Fruit fly (Drosophila melanogaster) whole organism, prepupa: Measurements from ENCODE around the gene CG42264.

Experiments used
- Blimp-1 ChIP-seq: fragments of 200-800 bp; sonication (Bioruptor generic); optimal IDR thresholded peaks from 3 replicates; lab custom pipeline; 2017; ENCODE audit warnings: missing biosample characterization, missing genetic modification characterization, mild to moderate bottlenecking, moderate library complexity, missing genetic modification reagents
- CG10631 ChIP-seq: fragments of 200-800 bp; sonication (Bioruptor generic); optimal IDR thresholded peaks from 2 replicates; lab custom pipeline; 2016; ENCODE audit warnings: missing biosample characterization, missing genetic modification characterization
- CG11762 ChIP-seq: fragments of 200-800 bp; sonication (Bioruptor generic); optimal IDR thresholded peaks from 3 replicates; lab custom pipeline; 2016; ENCODE audit warnings: missing biosample characterization, missing genetic modification characterization; ENCODE audit not compliant: insufficient read depth
- CG16779 ChIP-seq: fragments of 200-800 bp; sonication (Bioruptor generic); optimal IDR thresholded peaks from 3 replicates; lab custom pipeline; 2017; ENCODE audit warnings: missing biosample characterization, mild to moderate bottlenecking, missing genetic modification characterization
- CG3032 ChIP-seq: fragments of 200-800 bp; optimal IDR thresholded peaks from 2 replicates; lab custom pipeline; 2019; ENCODE audit warnings: missing biosample characterization, mild to moderate bottlenecking, missing genetic modification characterization, moderate library complexity
- CG31627 ChIP-seq: fragments of 200-800 bp; sonication (Bioruptor generic); optimal IDR thresholded peaks from 3 replicates; lab custom pipeline; 2016; ENCODE audit warnings: missing biosample characterization, missing genetic modification characterization
- CG32006 ChIP-seq: fragments of 200-800 bp; sonication (Bioruptor generic); optimal IDR thresholded peaks from 3 replicates; lab custom pipeline; 2017; ENCODE audit warnings: missing biosample characterization, mild to moderate bottlenecking, missing genetic modification characterization
- CG34406 ChIP-seq: fragments of 200-800 bp; sonication (Bioruptor generic); optimal IDR thresholded peaks from 3 replicates; lab custom pipeline; 2016; ENCODE audit warnings: missing biosample characterization, missing genetic modification characterization
- CG3919 ChIP-seq: fragments of 200-800 bp; sonication (Bioruptor generic); optimal IDR thresholded peaks from 3 replicates; lab custom pipeline; 2016; ENCODE audit warnings: missing biosample characterization, missing genetic modification characterization
- CG4318 ChIP-seq: fragments of 200-800 bp; sonication (Bioruptor generic); optimal IDR thresholded peaks from 3 replicates; lab custom pipeline; 2017; ENCODE audit warnings: missing biosample characterization, mild to moderate bottlenecking, missing genetic modification characterization
- CG6276 ChIP-seq: fragments of 200-800 bp; sonication (Bioruptor generic); optimal IDR thresholded peaks from 2 replicates; lab custom pipeline; 2017; ENCODE audit warnings: missing biosample characterization, mild to moderate bottlenecking, missing genetic modification characterization
- CG6808 ChIP-seq: fragments of 200-800 bp; sonication (Bioruptor generic); optimal IDR thresholded peaks from 3 replicates; lab custom pipeline; 2017; ENCODE audit warnings: missing biosample characterization, missing genetic modification characterization, mild to moderate bottlenecking, moderate library complexity, missing genetic modification reagents
- CG6854 ChIP-seq: fragments of 200-800 bp; sonication (Bioruptor generic); optimal IDR thresholded peaks from 2 replicates; lab custom pipeline; 2017; ENCODE audit warnings: missing biosample characterization, mild to moderate bottlenecking, missing genetic modification characterization
- CG8119 ChIP-seq: fragments of 200-800 bp; sonication (Bioruptor generic); IDR thresholded peaks from 3 replicates; pipeline ENCODE4 v1.3.6; 2022; ENCODE audit warnings: missing biosample characterization, missing genetic modification characterization
- CG8319 ChIP-seq: fragments of 200-800 bp; sonication (Bioruptor generic); optimal IDR thresholded peaks from 3 replicates; lab custom pipeline; 2016; ENCODE audit warnings: missing biosample characterization, missing genetic modification characterization
- CG8632 ChIP-seq: fragments of 200-800 bp; sonication (Bioruptor generic); optimal IDR thresholded peaks from 3 replicates; lab custom pipeline; 2016; ENCODE audit warnings: missing biosample characterization, missing genetic modification characterization
- CG9139 ChIP-seq: fragments of 200-800 bp; sonication (Bioruptor generic); optimal IDR thresholded peaks from 3 replicates; lab custom pipeline; 2017; ENCODE audit warnings: missing biosample characterization, mild to moderate bottlenecking, missing genetic modification characterization
- Eip75B ChIP-seq: fragments of 200-800 bp; sonication (Bioruptor generic); optimal IDR thresholded peaks from 3 replicates; lab custom pipeline; 2016; ENCODE audit warnings: missing biosample characterization, missing genetic modification characterization
- Eip78C ChIP-seq: fragments of 200-800 bp; sonication (Bioruptor generic); peaks from one replicate; lab custom pipeline; 2016; ENCODE audit warnings: missing biosample characterization, missing genetic modification characterization
- Ets21C ChIP-seq: fragments of 200-800 bp; sonication (Bioruptor generic); optimal IDR thresholded peaks from 3 replicates; lab custom pipeline; 2016; ENCODE audit warnings: missing biosample characterization, missing genetic modification characterization
- Ets96B ChIP-seq: fragments of 200-800 bp; optimal IDR thresholded peaks from 2 replicates; lab custom pipeline; 2019; ENCODE audit warnings: missing biosample characterization, mild to moderate bottlenecking, missing genetic modification characterization, moderate library complexity
- Hr39 ChIP-seq: fragments of 200-800 bp; sonication (Bioruptor generic); optimal IDR thresholded peaks from 2 replicates; lab custom pipeline; 2016; ENCODE audit warnings: missing biosample characterization, missing genetic modification characterization
- Hr4 ChIP-seq: fragments of 200-800 bp; sonication (Bioruptor generic); optimal IDR thresholded peaks from 3 replicates; lab custom pipeline; 2016; ENCODE audit warnings: missing biosample characterization, missing genetic modification characterization
- Lpt ChIP-seq: fragments of 200-800 bp; sonication (Bioruptor generic); optimal IDR thresholded peaks from 3 replicates; lab custom pipeline; 2016; ENCODE audit warnings: missing biosample characterization, missing genetic modification characterization
- OdsH ChIP-seq: fragments of 200-800 bp; sonication (Bioruptor generic); optimal IDR thresholded peaks from 3 replicates; lab custom pipeline; 2016; ENCODE audit warnings: missing biosample characterization, missing genetic modification characterization
- Sox102F ChIP-seq: fragments of 200-800 bp; sonication (Bioruptor generic); optimal IDR thresholded peaks from 2 replicates; lab custom pipeline; 2016; ENCODE audit warnings: missing biosample characterization, mild to moderate bottlenecking, missing genetic modification characterization
- Sox14 ChIP-seq: fragments of 200-800 bp; sonication (Bioruptor generic); optimal IDR thresholded peaks from 3 replicates; lab custom pipeline; 2016; ENCODE audit warnings: missing biosample characterization, missing genetic modification characterization
- Sox15 ChIP-seq: fragments of 200-800 bp; sonication (Bioruptor generic); optimal IDR thresholded peaks from 3 replicates; lab custom pipeline; 2016; ENCODE audit warnings: missing biosample characterization, missing genetic modification characterization
- achi ChIP-seq: fragments of 200-800 bp; sonication (Bioruptor generic); optimal IDR thresholded peaks from 3 replicates; lab custom pipeline; 2016; ENCODE audit warnings: missing biosample characterization, missing genetic modification characterization
- acj6 ChIP-seq: fragments of 200-800 bp; sonication (Bioruptor generic); optimal IDR thresholded peaks from 3 replicates; lab custom pipeline; 2016; ENCODE audit warnings: missing biosample characterization, missing genetic modification characterization
- cyc ChIP-seq: fragments of 200-800 bp; sonication (Bioruptor generic); optimal IDR thresholded peaks from 3 replicates; lab custom pipeline; 2016; ENCODE audit warnings: missing biosample characterization, missing genetic modification characterization
- dsx ChIP-seq: fragments of 200-800 bp; optimal IDR thresholded peaks from 3 replicates; lab custom pipeline; 2019; ENCODE audit warnings: missing biosample characterization, mild to moderate bottlenecking, missing genetic modification characterization, moderate library complexity; ENCODE audit not compliant: poor library complexity, severe bottlenecking
- eg ChIP-seq: fragments of 200-800 bp; sonication (Bioruptor generic); IDR thresholded peaks from 3 replicates; pipeline ENCODE4 v1.3.6; 2022; ENCODE audit warnings: missing biosample characterization, missing genetic modification characterization
- esn ChIP-seq: fragments of 200-800 bp; sonication (Bioruptor generic); optimal IDR thresholded peaks from 2 replicates; lab custom pipeline; 2016; ENCODE audit warnings: missing biosample characterization, mild to moderate bottlenecking, missing genetic modification characterization, moderate library complexity
- fd59A ChIP-seq: fragments of 200-800 bp; sonication (Bioruptor generic); optimal IDR thresholded peaks from 2 replicates; lab custom pipeline; 2017; ENCODE audit warnings: missing biosample characterization, mild to moderate bottlenecking, missing genetic modification characterization, missing genetic modification reagents
- fd85E ChIP-seq: fragments of 200-800 bp; sonication (Bioruptor generic); optimal IDR thresholded peaks from 3 replicates; lab custom pipeline; 2016; ENCODE audit warnings: missing biosample characterization, missing genetic modification characterization
- lz ChIP-seq: fragments of 200-800 bp; sonication (Bioruptor generic); optimal IDR thresholded peaks from 3 replicates; lab custom pipeline; 2016; ENCODE audit warnings: missing biosample characterization, missing genetic modification characterization
- pdm3 ChIP-seq: fragments of 200-800 bp; sonication (Bioruptor generic); optimal IDR thresholded peaks from 3 replicates; lab custom pipeline; 2016; ENCODE audit warnings: missing biosample characterization, missing genetic modification characterization
- salr ChIP-seq, 2 experiments: fragments of 200-800 bp; sonication (Bioruptor generic); optimal IDR thresholded peaks; 3 replicates each; lab custom pipeline; 2016 to 2018; ENCODE audit warnings: missing biosample characterization in 2 of 2, missing genetic modification characterization in 2 of 2, mild to moderate bottlenecking in 1 of 2
- ss ChIP-seq, 2 experiments: fragments of 200-800 bp; sonication (Bioruptor generic); optimal IDR thresholded peaks; 2 replicates in 1 of 2; 3 replicates in 1 of 2; lab custom pipeline; 2017 to 2018; ENCODE audit warnings: mild to moderate bottlenecking in 2 of 2, missing biosample characterization in 2 of 2, missing genetic modification characterization in 2 of 2, moderate library complexity in 1 of 2
- svp ChIP-seq: fragments of 200-800 bp; sonication (Bioruptor generic); peaks from one replicate; lab custom pipeline; 2016; ENCODE audit warnings: missing biosample characterization, missing genetic modification characterization
- vri ChIP-seq: fragments of 200-800 bp; sonication (Bioruptor generic); optimal IDR thresholded peaks from 3 replicates; lab custom pipeline; 2016; ENCODE audit warnings: missing biosample characterization, mild to moderate bottlenecking, missing genetic modification characterization

The CG42264 gene

DNA sequence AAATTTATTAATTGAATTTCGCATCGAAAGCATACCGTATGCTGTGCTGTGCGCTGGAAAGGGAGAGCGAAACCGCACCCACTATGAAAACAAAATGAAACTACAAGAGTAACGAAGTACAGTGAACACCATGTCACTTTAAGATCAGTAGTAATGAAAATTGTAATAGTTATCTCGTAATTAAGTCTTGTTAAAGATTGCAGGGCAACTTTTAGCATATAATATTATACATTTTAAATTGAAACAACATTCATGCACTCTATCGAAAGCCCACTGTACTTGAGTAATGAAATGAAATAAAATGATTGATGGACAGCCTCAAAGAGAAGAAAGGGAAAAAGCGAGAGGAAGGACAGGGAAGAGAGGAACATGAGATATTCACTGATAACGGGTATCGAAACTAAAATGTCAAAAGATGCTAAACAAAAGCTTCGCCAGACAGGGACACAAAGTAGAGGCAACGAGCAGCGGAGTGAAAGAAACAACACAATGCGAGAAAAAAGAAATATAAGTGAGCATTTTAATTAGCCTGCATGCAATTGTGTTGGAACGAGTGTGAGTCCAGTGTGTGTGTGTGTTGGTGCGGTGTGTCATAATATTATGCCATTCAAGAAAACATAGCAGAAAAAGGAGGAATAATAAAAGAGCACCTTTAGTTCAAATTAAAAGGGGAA lies 41.0 kb downstream of the CG42264 start (continued):
- peak; percentile 71 for TF ChIP-seq CG16779 (tag; lab: Kevin White, UChicago)
- TF ChIP-seq Sox15 = peak; percentile 91
- TF ChIP-seq CG11762 (GFP tag; lab: Kevin White, UChicago) = peak; percentile 73
- peak; percentile 94 for TF ChIP-seq acj6
- peak; percentile 92 for TF ChIP-seq Sox102F (GFP tag; lab: Kevin White, UChicago)
- peak; percentile 93 for TF ChIP-seq Hr39 (GFP tag; lab: Kevin White, UChicago)
- TF ChIP-seq CG3919 = peak; percentile 84
- TF ChIP-seq CG8119 (GFP tag; lab: Robert Waterston, UW) = peak; percentile 88
- TF ChIP-seq CG9139 = peak; percentile 51
- peak; percentile 94 for TF ChIP-seq lz (GFP tag; lab: Kevin White, UChicago)
- peak; percentile 79 for TF ChIP-seq cyc (GFP tag; lab: Kevin White, UChicago)
- peak; percentile 88 for TF ChIP-seq Ets21C
- peak; percentile 83 for TF ChIP-seq CG6276 (GFP tag; lab: Kevin White, UChicago)
- TF ChIP-seq CG10631 = peak; percentile 91
- peak; percentile 92 for TF ChIP-seq Hr4 (GFP tag; lab: Kevin White, UChicago)
- peak; percentile 90 for TF ChIP-seq CG8632
- peak; percentile 65 for TF ChIP-seq CG8319 (GFP tag; lab: Kevin White, UChicago)
- TF ChIP-seq CG34406 (GFP tag; lab: Kevin White, UChicago) = peak; percentile 95

DNA sequence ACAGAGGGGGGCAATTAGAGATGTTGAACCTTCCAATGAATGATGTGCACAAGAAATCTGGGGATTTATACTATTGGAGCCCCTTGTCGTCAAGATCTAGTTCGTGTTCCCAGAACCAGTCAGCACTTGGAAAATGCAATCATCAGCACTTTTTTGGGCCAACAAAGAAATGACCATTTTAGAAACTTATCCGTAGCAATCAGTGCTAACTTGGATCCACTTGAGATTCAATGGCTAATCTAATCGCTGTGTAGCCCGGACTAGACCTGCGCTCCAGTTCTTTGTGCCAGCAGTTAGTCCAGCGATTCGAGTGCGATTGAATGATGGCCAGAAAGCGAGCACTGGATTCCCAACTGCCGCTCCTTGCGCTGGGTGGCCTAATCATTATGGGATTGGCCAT lies 44.0 kb downstream of the CG42264 start, which contains the start of gene CG15773:
Gene CG15773, plus strand, starts transcription at position 301 of the 400 bp plus-strand sequence.
- no peak for TF ChIP-seq cyc (GFP tag; lab: Kevin White, UChicago)
- TF ChIP-seq svp (GFP tag; lab: Kevin White, UChicago) = no peak
- no peak for TF ChIP-seq CG31627 (GFP tag; lab: Kevin White, UChicago)
- TF ChIP-seq CG8632 = no peak
- TF ChIP-seq acj6 = no peak
- no peak for TF ChIP-seq achi (GFP tag; lab: Kevin White, UChicago)
- TF ChIP-seq ss (GFP tag; optimal IDR thresholded peaks at IDR 0.05; lab: Kevin White, UChicago) = no peak
- TF ChIP-seq dsx (GFP tag; lab: Kevin White, UChicago) = no peak

DNA sequence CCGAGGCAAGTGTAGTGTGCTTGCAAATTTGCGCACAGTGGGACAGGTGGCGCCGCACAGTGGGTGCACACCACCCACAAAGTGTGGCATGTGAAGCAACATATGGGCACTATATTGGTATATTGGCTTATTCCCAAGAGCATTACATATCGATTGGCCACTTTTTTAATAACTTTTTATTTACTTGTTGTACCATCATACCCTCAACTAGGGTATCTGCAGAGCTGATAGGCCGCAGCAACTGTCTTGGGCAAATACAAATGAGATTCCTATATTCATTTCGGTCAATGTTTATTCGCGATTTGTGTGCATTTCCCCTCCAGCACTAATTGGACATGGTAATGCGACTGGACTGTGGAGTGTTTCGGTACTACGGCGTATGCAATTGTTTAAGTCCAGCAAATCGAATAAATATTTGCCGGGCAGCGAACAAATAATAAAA lies 51.7 kb downstream of the CG42264 start:
- TF ChIP-seq Lpt (GFP tag; lab: Kevin White, UChicago) (peak; percentile 91), CG6808 (GFP tag; lab: Kevin White, UChicago) (peak; percentile 69), CG6276 (GFP tag; lab: Kevin White, UChicago) (peak; percentile 87), cyc (GFP tag; lab: Kevin White, UChicago) (peak; percentile 73), lz (GFP tag; lab: Kevin White, UChicago) (peak; percentile 77), CG4318 (GFP tag; lab: Kevin White, UChicago) (peak; percentile 89), eg (GFP tag; lab: Robert Waterston, UW) (peak; percentile 94), CG16779 (tag; lab: Kevin White, UChicago) (peak; percentile 35), Blimp-1 (no peak), Ets96B (peak; percentile 78), CG6854 (GFP tag; lab: Kevin White, UChicago) (no peak), Eip75B (GFP tag; lab: Kevin White, UChicago) (peak; percentile 87), Sox14 (GFP tag; lab: Kevin White, UChicago) (peak; percentile 89), CG8119 (GFP tag; lab: Robert Waterston, UW) (peak; percentile 89), pdm3 (peak; percentile 90), CG10631 (peak; percentile 87), CG9139 (no peak), CG11762 (GFP tag; lab: Kevin White, UChicago) (peak; percentile 80), Eip78C (peak; percentile 96), CG3032 (tag; lab: Kevin White, UChicago) (peak; percentile 87), esn (peak; percentile 76), fd85E (peak; percentile 34), Sox102F (GFP tag; lab: Kevin White, UChicago) (peak; percentile 51), CG31627 (GFP tag; lab: Kevin White, UChicago) (peak; percentile 63), salr (GFP tag; optimal IDR thresholded peaks at IDR 0.05; lab: Kevin White, UChicago) (peak; percentile 72 to 89), dsx (GFP tag; lab: Kevin White, UChicago) (peak; percentile 58), Sox15 (peak; percentile 73), OdsH (GFP tag; lab: Kevin White, UChicago) (peak; percentile 90), CG8319 (GFP tag; lab: Kevin White, UChicago) (peak; percentile 68), vri (GFP tag; lab: Kevin White, UChicago) (peak; percentile 43), fd59A (GFP tag; lab: Kevin White, UChicago) (peak; percentile 76), Hr4 (GFP tag; lab: Kevin White, UChicago) (peak; percentile 94), Ets21C (peak; percentile 46), CG32006 (GFP tag; lab: Kevin White, UChicago) (peak; percentile 94), achi (GFP tag; lab: Kevin White, UChicago) (peak; percentile 87), Hr39 (GFP tag; lab: Kevin White, UChicago) (peak; percentile 76)
